Worm (Caenorhabditis elegans) whole organism, midembryonic: ENCODE results near the gene F47E1.4.

Source experiments
- T22C8.4 ChIP-seq: fragments of 200-800 bp; sonication (Bioruptor generic); IDR thresholded peaks from 2 replicates; pipeline ENCODE4 v1.3.6; 2022; ENCODE audit warnings: missing genetic modification characterization, missing compliant biosample characterization
- cog-1 ChIP-seq: sonication (generic microtip); optimal IDR thresholded peaks from 2 replicates; lab custom pipeline; 2016; ENCODE audit warnings: missing genetic modification characterization, missing compliant biosample characterization
- flt-1 ChIP-seq: fragments of 200-800 bp; sonication (Bioruptor generic); IDR thresholded peaks from 2 replicates; pipeline ENCODE4 v1.3.6; 2022; ENCODE audit warnings: missing genetic modification characterization, missing compliant biosample characterization
- klf-2 ChIP-seq: fragments of 200-800 bp; sonication (Bioruptor generic); conservative IDR thresholded peaks from 2 replicates; pipeline ENCODE4 v1.3.6; 2022; ENCODE audit warnings: missing genetic modification reagents, missing genetic modification characterization, missing compliant biosample characterization
- med-1 ChIP-seq: sonication (generic microtip); optimal IDR thresholded peaks from 2 replicates; lab custom pipeline; 2017; ENCODE audit warnings: missing genetic modification characterization, mild to moderate bottlenecking, missing compliant biosample characterization, antibody characterized with exemption, missing genetic modification reagents; ENCODE audit not compliant: insufficient read depth
- ref-1 ChIP-seq: fragments of 200-800 bp; sonication (Bioruptor generic); conservative IDR thresholded peaks from 2 replicates; pipeline ENCODE4 v1.3.6; 2022; ENCODE audit warnings: missing genetic modification reagents, missing genetic modification characterization, missing compliant biosample characterization
- tab-1 ChIP-seq: fragments of 200-800 bp; sonication (Bioruptor generic); IDR thresholded peaks from 2 replicates; pipeline ENCODE4 v1.3.6; 2022; ENCODE audit warnings: missing genetic modification characterization, missing compliant biosample characterization
- ztf-23 ChIP-seq: fragments of 200-800 bp; sonication (Bioruptor generic); IDR thresholded peaks from 2 replicates; pipeline ENCODE4 v1.3.6; 2022; ENCODE audit warnings: missing genetic modification reagents, missing genetic modification characterization, missing compliant biosample characterization
- ztf-29 ChIP-seq: fragments of 200-800 bp; sonication (Bioruptor generic); IDR thresholded peaks from 2 replicates; pipeline ENCODE4 v1.3.6; 2022; ENCODE audit warnings: missing genetic modification reagents, missing genetic modification characterization, missing compliant biosample characterization

Gene F47E1.4

DNA sequence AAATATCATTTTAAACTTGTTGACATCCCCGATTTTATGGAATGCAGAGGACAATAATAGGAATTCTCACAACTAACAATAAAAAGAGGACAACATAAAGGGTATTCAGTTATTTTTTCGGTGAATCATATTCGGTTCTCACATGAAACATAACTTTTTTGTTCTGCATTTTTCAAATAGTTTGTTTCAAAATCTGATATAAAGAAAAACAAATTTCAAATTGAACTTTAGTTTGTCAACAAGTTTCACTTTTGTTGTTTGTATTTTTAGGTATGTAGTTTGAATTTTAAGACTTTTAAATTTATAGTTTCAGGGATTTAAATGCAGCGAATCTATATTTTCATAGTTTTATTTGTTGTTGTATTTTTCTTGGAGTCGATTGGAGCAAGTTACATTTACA, at the start of gene F47E1.4:
F47E1.4 (plus strand) TSS at position 301 of the 400 bp plus-strand sequence.
- TF ChIP-seq cog-1 (tag; lab: Kevin White, UChicago) (no peak), klf-2 (GFP tag; lab: Robert Waterston, UW) (no peak), tab-1 (GFP tag; lab: Robert Waterston, UW) (no peak), ref-1 (GFP tag; lab: Robert Waterston, UW) (no peak)

ce11 chrX:9014451-9014850, 48.2 kb upstream of the F47E1.4 start:
- no peak for TF ChIP-seq flt-1
- no peak for TF ChIP-seq ztf-29 (GFP tag; lab: Robert Waterston, UW)
- no peak for TF ChIP-seq ref-1 (GFP tag; lab: Robert Waterston, UW)

DNA sequence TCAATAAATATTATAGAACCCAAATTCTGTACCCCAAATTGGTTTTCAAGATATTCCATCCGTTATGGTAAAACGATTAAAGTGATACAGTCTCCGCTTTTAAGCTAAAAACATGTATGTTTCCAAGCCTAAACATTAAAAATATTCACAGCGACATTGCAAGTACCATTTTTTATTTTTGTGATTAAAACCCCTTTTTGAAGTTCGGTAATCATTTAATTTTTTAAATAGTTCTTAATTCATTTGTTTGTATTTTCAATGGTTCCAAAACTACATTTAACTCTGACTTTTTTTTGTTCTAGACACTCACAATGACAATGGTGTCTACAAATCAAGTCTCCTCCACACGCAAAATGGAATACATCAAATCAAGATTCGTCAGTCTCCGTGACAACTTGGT, 47.2 kb upstream of the F47E1.4 start, which contains the start of gene T25B6.4:
T25B6.4 (plus strand) TSS at position 301 of the 400 bp plus-strand sequence.
- TF ChIP-seq klf-2 (GFP tag; lab: Robert Waterston, UW), result no peak
- TF ChIP-seq med-1 (GFP tag; lab: Kevin White, UChicago), result no peak
- no peak for TF ChIP-seq ztf-23 (GFP tag; lab: Robert Waterston, UW)

- no peak for TF ChIP-seq ref-1 (GFP tag; lab: Robert Waterston, UW)
- TF ChIP-seq klf-2 (GFP tag; lab: Robert Waterston, UW), result no peak
- TF ChIP-seq flt-1, result no peak
- TF ChIP-seq med-1 (GFP tag; lab: Kevin White, UChicago), result no peak
- TF ChIP-seq ztf-23 (GFP tag; lab: Robert Waterston, UW), result no peak
- no peak for TF ChIP-seq tab-1 (GFP tag; lab: Robert Waterston, UW)
- no peak for TF ChIP-seq cog-1 (tag; lab: Kevin White, UChicago)
These were observed 41.0 kb upstream of the F47E1.4 start, which contains the start of gene T25B6.5 for ce11 chrX:9021645-9022044. Gene T25B6.5, minus strand, starts transcription at chrX:9021745.

- TF ChIP-seq tab-1 (GFP tag; lab: Robert Waterston, UW) (no peak), ref-1 (GFP tag; lab: Robert Waterston, UW) (no peak), T22C8.4 (GFP tag; lab: Robert Waterston, UW) (no peak), med-1 (GFP tag; lab: Kevin White, UChicago) (no peak), ztf-29 (GFP tag; lab: Robert Waterston, UW) (no peak), cog-1 (tag; lab: Kevin White, UChicago) (no peak), flt-1 (no peak), klf-2 (GFP tag; lab: Robert Waterston, UW) (no peak), ztf-23 (GFP tag; lab: Robert Waterston, UW) (no peak)
These were observed 39.8 kb upstream of the F47E1.4 start, which contains the start of gene T25B6.6 for ce11 chrX:9022779-9023178. Gene T25B6.6, minus strand, starts transcription at chrX:9022879.

DNA sequence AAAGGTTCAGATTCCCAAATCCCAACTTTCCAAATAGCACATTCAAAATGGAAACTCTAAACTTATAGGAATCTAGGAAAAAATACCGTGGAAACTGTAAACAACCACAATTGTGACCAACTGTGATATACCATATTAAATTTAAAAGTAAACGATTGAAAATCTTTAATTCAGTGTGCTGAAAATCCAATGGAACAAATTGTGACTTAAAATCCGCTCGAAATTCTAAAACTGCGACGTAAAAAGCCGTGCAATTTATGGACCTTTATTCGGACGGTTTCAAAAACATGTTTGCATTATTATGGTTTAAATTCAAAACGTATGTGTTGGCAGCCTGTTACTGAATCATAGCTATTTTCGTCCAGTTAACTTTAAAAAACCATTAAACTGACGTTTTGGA, 38.8 kb upstream of the F47E1.4 start:
- TF ChIP-seq flt-1 (no peak), cog-1 (tag; lab: Kevin White, UChicago) (no peak), ztf-29 (GFP tag; lab: Robert Waterston, UW) (no peak), tab-1 (GFP tag; lab: Robert Waterston, UW) (no peak)

- no peak; the same call in 1 of the 2 replicates for TF ChIP-seq flt-1
- TF ChIP-seq ref-1 (GFP tag; lab: Robert Waterston, UW), result peak; percentile 71; the same call in 1 of the 2 replicates
- no peak for TF ChIP-seq ztf-29 (GFP tag; lab: Robert Waterston, UW)
- peak; percentile 34; the same call in 1 of the 2 replicates for TF ChIP-seq T22C8.4 (GFP tag; lab: Robert Waterston, UW)
These were observed 38.4 kb upstream of the F47E1.4 start for ce11 chrX:9024270-9024669.

DNA sequence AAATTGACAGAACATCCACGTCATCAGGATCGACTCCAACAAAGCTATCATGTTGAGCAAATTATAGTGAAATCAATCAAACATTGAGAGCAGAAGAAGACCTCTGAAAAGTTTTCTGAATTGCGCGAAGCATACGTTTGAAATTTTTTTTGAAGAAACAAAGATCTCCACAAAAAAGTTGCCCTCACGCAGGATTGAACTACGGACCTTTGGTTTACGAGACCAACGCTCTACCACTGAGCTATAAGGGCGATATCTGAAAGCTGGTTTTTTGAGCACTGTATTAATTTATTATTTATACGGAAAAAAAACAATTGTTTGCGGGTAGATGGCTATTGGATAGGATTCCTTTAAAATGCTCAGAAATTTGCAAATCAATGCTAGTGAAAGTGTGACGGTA, 37.1 kb upstream of the F47E1.4 start:
- TF ChIP-seq flt-1 (no peak), ztf-29 (GFP tag; lab: Robert Waterston, UW) (no peak), ref-1 (GFP tag; lab: Robert Waterston, UW) (no peak), cog-1 (tag; lab: Kevin White, UChicago) (no peak), med-1 (GFP tag; lab: Kevin White, UChicago) (no peak), klf-2 (GFP tag; lab: Robert Waterston, UW) (no peak), tab-1 (GFP tag; lab: Robert Waterston, UW) (no peak), ztf-23 (GFP tag; lab: Robert Waterston, UW) (no peak), T22C8.4 (GFP tag; lab: Robert Waterston, UW) (no peak)

DNA sequence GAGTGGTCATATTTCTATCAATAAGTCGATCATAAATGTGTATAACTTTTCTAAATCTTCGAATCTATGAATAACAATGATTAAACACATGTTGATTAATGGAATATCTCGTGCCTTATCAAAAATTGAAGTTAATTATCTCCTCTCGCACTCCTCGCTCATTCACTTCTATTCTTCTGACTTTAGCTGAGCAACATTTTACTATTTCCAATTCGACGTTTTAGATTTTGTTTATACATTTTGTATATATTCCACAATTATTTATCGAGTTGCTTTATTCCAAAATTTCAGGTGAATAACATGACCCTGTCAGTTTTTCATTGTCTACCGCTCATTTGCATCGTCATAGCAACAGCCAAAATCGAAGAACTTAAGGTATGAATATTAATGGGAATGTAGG, 35.3 kb upstream of the F47E1.4 start, which contains the start of gene T25B6.3:
T25B6.3 (plus strand) TSS at position 301 of the 400 bp plus-strand sequence.
- no peak for TF ChIP-seq T22C8.4 (GFP tag; lab: Robert Waterston, UW)
- TF ChIP-seq flt-1, result no peak
- TF ChIP-seq ztf-23 (GFP tag; lab: Robert Waterston, UW), result no peak

ce11 chrX:9028909-9029520, 33.6 kb upstream of the F47E1.4 start, which contains the start of gene snf-12:
Gene snf-12, plus strand, starts transcription at chrX:9029470.
- TF ChIP-seq ztf-29 (GFP tag; lab: Robert Waterston, UW), result no peak
- no peak for TF ChIP-seq ztf-23 (GFP tag; lab: Robert Waterston, UW)
- no peak for TF ChIP-seq ref-1 (GFP tag; lab: Robert Waterston, UW)

DNA sequence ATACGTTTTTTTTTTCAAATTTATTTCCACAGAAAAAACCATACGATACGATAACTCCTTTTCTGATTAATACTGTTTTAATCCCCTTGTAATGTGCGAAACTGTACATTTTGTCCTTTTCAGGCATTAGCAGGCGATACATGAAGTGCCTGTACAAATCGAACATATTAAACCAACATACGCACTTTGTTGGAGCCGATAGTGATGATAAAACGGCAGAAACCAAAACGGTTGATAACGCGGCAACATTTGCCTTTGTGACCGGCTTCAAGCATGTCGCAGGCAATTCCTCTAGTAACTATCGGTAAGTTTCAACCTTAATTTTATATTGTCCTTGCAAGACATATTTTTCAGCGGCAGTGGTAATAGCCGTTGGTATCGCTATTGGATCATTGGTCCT, 28.3 kb upstream of the F47E1.4 start, which contains the start of gene nep-22:
nep-22 (plus strand) TSS at position 245 of the 400 bp plus-strand sequence.
- TF ChIP-seq klf-2 (GFP tag; lab: Robert Waterston, UW) (no peak), ref-1 (GFP tag; lab: Robert Waterston, UW) (no peak), flt-1 (no peak), cog-1 (tag; lab: Kevin White, UChicago) (no peak), T22C8.4 (GFP tag; lab: Robert Waterston, UW) (no peak), ztf-23 (GFP tag; lab: Robert Waterston, UW) (no peak), ztf-29 (GFP tag; lab: Robert Waterston, UW) (no peak), med-1 (GFP tag; lab: Kevin White, UChicago) (no peak)
